Worm (Caenorhabditis elegans) whole organism, L3 larva: Measurements from ENCODE around the gene msp-113.
A peak's percentile ranks its signal among the peaks of the same experiment; 100 is the strongest.

ENCODE experiments used
- ZK546.5 ChIP-seq: sonication (generic microtip); optimal IDR thresholded peaks from 2 replicates; lab custom pipeline; 2017; ENCODE audit warnings: missing biosample characterization, missing genetic modification characterization
- daf-12 ChIP-seq: fragments of 150-350 bp; optimal IDR thresholded peaks from 2 replicates; lab custom pipeline; 2014; ENCODE audit warnings: missing biosample characterization, missing genetic modification reagents, missing genetic modification characterization
- egl-27 ChIP-seq: sonication (generic microtip); optimal IDR thresholded peaks from 4 replicates; lab custom pipeline; 2017; ENCODE audit warnings: missing biosample characterization, missing genetic modification reagents, missing genetic modification characterization
- egl-5 ChIP-seq: fragments of 150-350 bp; optimal IDR thresholded peaks from 2 replicates; lab custom pipeline; 2017; ENCODE audit warnings: missing biosample characterization, missing genetic modification reagents, missing genetic modification characterization, inconsistent platforms
- elt-2 ChIP-seq: sonication (generic microtip); optimal IDR thresholded peaks from 2 replicates; lab custom pipeline; 2016; ENCODE audit warnings: missing genetic modification reagents, mild to moderate bottlenecking, missing genetic modification characterization, missing compliant biosample characterization
- elt-3 ChIP-seq, 3 experiments: fragments of 150-350 bp in 1 of 3; sonication (generic microtip) in 2 of 3; optimal IDR thresholded peaks; 2 replicates in 2 of 3; 4 replicates in 1 of 3; lab custom pipeline; 2014 to 2017; ENCODE audit warnings: missing biosample characterization in 3 of 3, missing genetic modification characterization in 3 of 3
- fkh-2 ChIP-seq: fragments of 150-350 bp; optimal IDR thresholded peaks from 2 replicates; lab custom pipeline; 2014; ENCODE audit warnings: missing biosample characterization, missing genetic modification reagents, missing genetic modification characterization
- fos-1 ChIP-seq: fragments of 150-350 bp; optimal IDR thresholded peaks from 2 replicates; lab custom pipeline; 2014; ENCODE audit warnings: missing biosample characterization, missing genetic modification characterization
- hmg-11 ChIP-seq: sonication (generic microtip); optimal IDR thresholded peaks from 2 replicates; lab custom pipeline; 2016; ENCODE audit warnings: missing genetic modification characterization, missing compliant biosample characterization
- lin-39 ChIP-seq: fragments of 150-350 bp; optimal IDR thresholded peaks from 2 replicates; lab custom pipeline; 2018; ENCODE audit warnings: missing biosample characterization, missing genetic modification reagents, missing genetic modification characterization
- lsy-12 ChIP-seq: sonication (generic microtip); optimal IDR thresholded peaks from 2 replicates; lab custom pipeline; 2016; ENCODE audit warnings: mild to moderate bottlenecking, missing genetic modification characterization, missing compliant biosample characterization
- mdl-1 ChIP-seq: fragments of 150-350 bp; optimal IDR thresholded peaks from 2 replicates; lab custom pipeline; 2014; ENCODE audit warnings: missing biosample characterization, missing genetic modification characterization
- mml-1 ChIP-seq: fragments of 150-350 bp; sonication (generic microtip); optimal IDR thresholded peaks from 3 replicates; lab custom pipeline; 2014; ENCODE audit warnings: missing biosample characterization, missing genetic modification characterization
- nfya-1 ChIP-seq: sonication (generic microtip); optimal IDR thresholded peaks from 2 replicates; lab custom pipeline; 2017; ENCODE audit warnings: missing genetic modification characterization, mild to moderate bottlenecking, missing compliant biosample characterization, antibody characterized with exemption, moderate library complexity; ENCODE audit not compliant: insufficient read depth
- nhr-25 ChIP-seq: sonication (generic microtip); optimal IDR thresholded peaks from 2 replicates; lab custom pipeline; 2017; ENCODE audit warnings: missing biosample characterization, missing genetic modification characterization
- nhr-43 ChIP-seq: sonication (generic microtip); optimal IDR thresholded peaks from 2 replicates; lab custom pipeline; 2016; ENCODE audit warnings: mild to moderate bottlenecking, missing genetic modification characterization, missing compliant biosample characterization; ENCODE audit not compliant: poor library complexity, severe bottlenecking
- nhr-67 ChIP-seq: fragments of 150-350 bp; optimal IDR thresholded peaks from 2 replicates; lab custom pipeline; 2014; ENCODE audit warnings: missing biosample characterization, missing genetic modification characterization
- pha-4 ChIP-seq: fragments of 150-350 bp; optimal IDR thresholded peaks from 2 replicates; lab custom pipeline; 2014; ENCODE audit warnings: missing biosample characterization, missing genetic modification reagents, missing genetic modification characterization
- pqm-1 ChIP-seq: fragments of 150-350 bp; optimal IDR thresholded peaks from 2 replicates; lab custom pipeline; 2017; ENCODE audit warnings: missing biosample characterization, missing genetic modification characterization, inconsistent platforms
- sea-2 ChIP-seq: fragments of 150-350 bp; sonication (generic microtip); optimal IDR thresholded peaks from 4 replicates; lab custom pipeline; 2014; ENCODE audit warnings: missing biosample characterization, missing genetic modification reagents, missing genetic modification characterization
- skn-1 ChIP-seq: fragments of 150-350 bp; optimal IDR thresholded peaks from 2 replicates; lab custom pipeline; 2014; ENCODE audit warnings: missing biosample characterization, missing genetic modification characterization
- tbx-2 ChIP-seq: sonication (generic microtip); optimal IDR thresholded peaks from 2 replicates; lab custom pipeline; 2016; ENCODE audit warnings: mild to moderate bottlenecking, missing genetic modification characterization, missing compliant biosample characterization
- unc-39 ChIP-seq: sonication (generic microtip); optimal IDR thresholded peaks from 4 replicates; lab custom pipeline; 2017; ENCODE audit warnings: missing biosample characterization, missing genetic modification characterization
- ztf-4 ChIP-seq: fragments of 150-350 bp; optimal IDR thresholded peaks from 2 replicates; lab custom pipeline; 2014; ENCODE audit warnings: missing biosample characterization, missing genetic modification characterization

The msp-113 gene

DNA sequence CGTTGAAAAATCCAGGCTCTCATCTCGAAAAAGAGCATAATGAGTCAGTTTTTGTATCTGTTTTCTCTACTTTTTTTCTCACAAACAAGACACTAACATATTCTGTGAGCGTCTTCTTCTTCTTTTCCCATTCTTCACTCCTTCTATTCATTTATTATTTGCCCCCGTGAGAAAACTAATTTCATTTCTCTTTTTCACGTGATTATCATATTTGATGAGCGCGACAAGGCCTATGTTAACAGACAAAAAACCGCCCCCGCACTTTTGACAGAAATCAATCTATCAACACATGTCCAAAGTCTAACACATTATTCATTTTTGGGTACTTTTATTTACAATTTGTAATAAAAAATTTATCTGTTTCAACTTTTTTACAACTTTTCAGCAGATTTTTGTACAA lies 39.9 kb downstream of the msp-113 start:
- TF ChIP-seq pha-4 (tag; lab: Kevin White, UChicago): no peak
- no peak for TF ChIP-seq mdl-1 (tag; lab: Kevin White, UChicago)
- TF ChIP-seq hmg-11: no peak
- no peak for TF ChIP-seq fos-1 (tag; lab: Kevin White, UChicago)
- no peak for TF ChIP-seq nhr-43 (tag; lab: Kevin White, UChicago)
- TF ChIP-seq skn-1 (tag; lab: Kevin White, UChicago): no peak
- TF ChIP-seq daf-12 (tag; lab: Kevin White, UChicago): no peak
- TF ChIP-seq egl-5 (tag; lab: Kevin White, UChicago): no peak
- no peak for TF ChIP-seq elt-2 (tag; lab: Kevin White, UChicago)
- no peak for TF ChIP-seq lsy-12 (tag; lab: Kevin White, UChicago)
- TF ChIP-seq fkh-2 (tag; lab: Kevin White, UChicago): no peak
- TF ChIP-seq mml-1: no peak
- TF ChIP-seq ztf-4: no peak
- TF ChIP-seq sea-2: no peak
- no peak for TF ChIP-seq nfya-1 (tag; lab: Kevin White, UChicago)
- TF ChIP-seq lin-39 (tag; lab: Kevin White, UChicago): no peak
- no peak for TF ChIP-seq tbx-2
- TF ChIP-seq ZK546.5: no peak
- no peak for TF ChIP-seq nhr-67 (tag; lab: Kevin White, UChicago)

DNA sequence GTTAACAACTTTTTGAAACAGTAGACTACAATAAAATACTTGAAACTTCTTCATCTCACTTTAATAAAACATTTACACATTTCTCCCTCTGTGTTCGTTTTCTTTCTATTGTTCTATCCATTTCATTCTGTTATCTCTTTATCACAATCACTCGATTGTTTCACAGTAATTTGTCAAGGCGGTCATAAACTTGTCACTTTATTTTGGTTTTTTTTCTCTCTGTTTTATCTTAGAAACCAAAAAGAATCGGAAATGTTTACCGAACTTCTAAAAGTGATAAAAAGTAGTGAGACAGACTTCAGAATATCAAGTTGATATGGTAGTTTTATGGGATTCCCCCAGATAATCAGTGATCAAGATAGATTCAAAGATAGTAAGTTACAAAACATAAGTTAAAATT lies 41.5 kb downstream of the msp-113 start, which contains the start of gene Y4C6B.2:
Y4C6B.2 (plus strand) TSS at position 320 of the 400 bp plus-strand sequence.
- no peak for TF ChIP-seq nhr-25 (tag; lab: Kevin White, UChicago)
- TF ChIP-seq elt-3 (tag; optimal IDR thresholded peaks at IDR 0.05; lab: Kevin White, UChicago): peak in 1 of 3 experiments; percentile 24
- TF ChIP-seq egl-27 (tag; lab: Kevin White, UChicago): no peak
- no peak for TF ChIP-seq lsy-12 (tag; lab: Kevin White, UChicago)
- no peak for TF ChIP-seq hmg-11
- TF ChIP-seq, all 47 proteins: peak for 1

DNA sequence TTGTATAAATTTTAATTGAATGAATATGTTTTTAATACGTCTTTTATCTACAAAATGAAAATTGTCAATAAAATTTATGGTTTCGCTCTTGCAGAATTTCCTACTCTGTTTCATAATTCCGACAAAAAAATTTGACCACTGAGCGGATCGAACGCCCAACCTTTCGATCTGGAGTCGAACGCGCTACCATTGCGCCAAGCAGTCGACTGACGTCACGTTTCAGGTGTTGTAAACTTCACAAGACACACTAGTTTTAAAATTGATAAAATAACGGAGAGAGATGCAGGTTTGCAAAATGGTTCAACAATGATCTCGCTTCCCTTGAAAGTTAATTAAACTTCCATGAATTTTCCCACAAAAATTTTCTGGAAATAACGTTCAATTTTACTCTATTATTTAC lies 46.4 kb downstream of the msp-113 start:
- peak; percentile 30 for TF ChIP-seq elt-2 (tag; lab: Kevin White, UChicago)
- no peak for TF ChIP-seq unc-39
- peak; percentile 22 for TF ChIP-seq pqm-1 (tag; lab: Kevin White, UChicago)
- peak; percentile 17 for TF ChIP-seq nhr-43 (tag; lab: Kevin White, UChicago)
- TF ChIP-seq nfya-1 (tag; lab: Kevin White, UChicago): peak; percentile 13
- TF ChIP-seq nhr-67 (tag; lab: Kevin White, UChicago): no peak
